Fruit fly (Drosophila melanogaster) whole organism, embryonic: ENCODE measurements around the gene cpx.

Experiments
- B-H2 ChIP-seq: fragments of 200-800 bp; sonication (Bioruptor generic); optimal IDR thresholded peaks from 2 replicates; lab custom pipeline; 2018; ENCODE audit warnings: missing biosample characterization, mild to moderate bottlenecking, missing genetic modification characterization
- Bgb ChIP-seq: fragments of 200-800 bp; sonication (Bioruptor generic); IDR thresholded peaks from 2 replicates; pipeline ENCODE4 v1.3.6; 2022; ENCODE audit warnings: missing biosample characterization, missing genetic modification characterization; ENCODE audit not compliant: partially characterized antibody
- CG1024 ChIP-seq: fragments of 200-800 bp; sonication (Bioruptor generic); IDR thresholded peaks from 2 replicates; pipeline ENCODE4 v1.3.6; 2022; ENCODE audit warnings: missing biosample characterization, missing genetic modification characterization
- CG10274 ChIP-seq: fragments of 200-800 bp; sonication (Bioruptor generic); optimal IDR thresholded peaks from 3 replicates; lab custom pipeline; 2017; ENCODE audit warnings: missing biosample characterization, mild to moderate bottlenecking, missing genetic modification characterization
- CG11085 ChIP-seq: fragments of 200-800 bp; sonication (Bioruptor generic); IDR thresholded peaks from 2 replicates; pipeline ENCODE4 v1.3.6; 2022; ENCODE audit warnings: missing biosample characterization, missing genetic modification characterization
- CG17328 ChIP-seq: fragments of 200-800 bp; sonication (Bioruptor generic); IDR thresholded peaks from 2 replicates; pipeline ENCODE4 v1.3.6; 2022; ENCODE audit warnings: missing biosample characterization, missing genetic modification characterization
- CG17361 ChIP-seq: fragments of 200-800 bp; sonication (Bioruptor generic); IDR thresholded peaks from 3 replicates; pipeline ENCODE4 v1.3.6; 2022; ENCODE audit warnings: missing biosample characterization, missing genetic modification characterization
- CG17612 ChIP-seq: fragments of 200-800 bp; sonication (Bioruptor generic); IDR thresholded peaks from 2 replicates; pipeline ENCODE4 v1.3.6; 2022; ENCODE audit warnings: missing biosample characterization, missing genetic modification characterization
- CG18476 ChIP-seq: fragments of 200-800 bp; sonication (Bioruptor generic); optimal IDR thresholded peaks from 2 replicates; lab custom pipeline; 2016; ENCODE audit warnings: missing biosample characterization, mild to moderate bottlenecking, missing genetic modification characterization
- CG33557 ChIP-seq: fragments of 200-800 bp; sonication (Bioruptor generic); optimal IDR thresholded peaks from 2 replicates; lab custom pipeline; 2019; ENCODE audit warnings: missing biosample characterization, mild to moderate bottlenecking, missing genetic modification characterization, moderate library complexity
- CG3407 ChIP-seq: fragments of 200-800 bp; sonication (Bioruptor generic); optimal IDR thresholded peaks from 2 replicates; lab custom pipeline; 2018; ENCODE audit warnings: missing biosample characterization, mild to moderate bottlenecking, missing genetic modification characterization
- CG4328 ChIP-seq: fragments of 200-800 bp; sonication (Bioruptor generic); optimal IDR thresholded peaks from 3 replicates; lab custom pipeline; 2017; ENCODE audit warnings: missing biosample characterization, missing genetic modification reagents, missing genetic modification characterization
- CG4424 ChIP-seq: fragments of 200-800 bp; sonication (Bioruptor generic); optimal IDR thresholded peaks from 3 replicates; lab custom pipeline; 2016; ENCODE audit warnings: missing biosample characterization, missing genetic modification characterization
- CG6654 ChIP-seq: fragments of 200-800 bp; sonication (Bioruptor generic); optimal IDR thresholded peaks from 2 replicates; lab custom pipeline; 2017; ENCODE audit warnings: missing biosample characterization, mild to moderate bottlenecking, missing genetic modification characterization
- CG7357 ChIP-seq: fragments of 200-800 bp; sonication (Bioruptor generic); IDR thresholded peaks from 3 replicates; pipeline ENCODE4 v1.3.6; 2022; ENCODE audit warnings: missing biosample characterization, missing genetic modification characterization
- CG7987 ChIP-seq: fragments of 200-800 bp; sonication (Bioruptor generic); optimal IDR thresholded peaks from 2 replicates; lab custom pipeline; 2018; ENCODE audit warnings: missing biosample characterization, mild to moderate bottlenecking, missing genetic modification characterization, moderate library complexity
- CG8089 ChIP-seq: fragments of 200-800 bp; sonication (Bioruptor generic); optimal IDR thresholded peaks from 3 replicates; lab custom pipeline; 2016; ENCODE audit warnings: missing biosample characterization, missing genetic modification characterization
- CG8765 ChIP-seq: fragments of 200-800 bp; sonication (Bioruptor generic); IDR thresholded peaks from 2 replicates; pipeline ENCODE4 v1.3.6; 2022; ENCODE audit warnings: missing biosample characterization, missing genetic modification characterization
- CG8924 ChIP-seq: fragments of 200-800 bp; optimal IDR thresholded peaks from 3 replicates; lab custom pipeline; 2019; ENCODE audit warnings: missing biosample characterization, mild to moderate bottlenecking, missing genetic modification characterization, moderate library complexity
- Deaf1 ChIP-seq: fragments of 200-800 bp; optimal IDR thresholded peaks from 3 replicates; lab custom pipeline; 2019; ENCODE audit warnings: missing biosample characterization, mild to moderate bottlenecking, missing genetic modification characterization, moderate library complexity
- Dip3 ChIP-seq: fragments of 200-800 bp; sonication (Bioruptor generic); optimal IDR thresholded peaks from 3 replicates; lab custom pipeline; 2016; ENCODE audit warnings: missing biosample characterization, missing genetic modification characterization
- H15 ChIP-seq: fragments of 200-800 bp; sonication (Bioruptor generic); IDR thresholded peaks from 3 replicates; pipeline ENCODE4 v1.3.6; 2022; ENCODE audit warnings: missing biosample characterization, missing genetic modification characterization
- HLH54F ChIP-seq: fragments of 200-800 bp; sonication (Bioruptor generic); optimal IDR thresholded peaks from 3 replicates; lab custom pipeline; 2016; ENCODE audit warnings: missing biosample characterization, missing genetic modification characterization
- Hr3 ChIP-seq: fragments of 200-800 bp; sonication (Bioruptor generic); optimal IDR thresholded peaks from 3 replicates; lab custom pipeline; 2016; ENCODE audit warnings: missing biosample characterization, missing genetic modification characterization
- Hr78 ChIP-seq, 2 experiments: fragments of 200-800 bp in 1 of 2; fragments of >200 bp in 1 of 2; sonication (Bioruptor generic) in 1 of 2; optimal IDR thresholded peaks; 2 replicates each; lab custom pipeline; 2017 to 2019; ENCODE audit warnings: missing biosample characterization in 2 of 2, missing genetic modification characterization in 2 of 2, mild to moderate bottlenecking in 1 of 2, moderate library complexity in 1 of 2
- Lim3 ChIP-seq: fragments of 200-800 bp; sonication (Bioruptor generic); IDR thresholded peaks from 2 replicates; pipeline ENCODE4 v1.3.6; 2022; ENCODE audit warnings: missing biosample characterization, missing genetic modification characterization
- NC2α ChIP-seq: fragments of 200-800 bp; sonication (Bioruptor generic); optimal IDR thresholded peaks from 2 replicates; lab custom pipeline; 2016; ENCODE audit warnings: missing biosample characterization, missing genetic modification characterization
- NfI ChIP-seq: fragments of 200-800 bp; sonication (Bioruptor generic); optimal IDR thresholded peaks from 3 replicates; lab custom pipeline; 2018; ENCODE audit warnings: missing biosample characterization, mild to moderate bottlenecking, missing genetic modification characterization, moderate library complexity
- Ssrp ChIP-seq: fragments of 200-800 bp; sonication (Bioruptor generic); optimal IDR thresholded peaks from 2 replicates; lab custom pipeline; 2018; ENCODE audit warnings: missing biosample characterization, mild to moderate bottlenecking, missing genetic modification characterization, moderate library complexity
- al ChIP-seq: fragments of 200-800 bp; sonication (Bioruptor generic); IDR thresholded peaks from 2 replicates; pipeline ENCODE4 v1.3.6; 2022; ENCODE audit warnings: missing biosample characterization, missing genetic modification characterization
- aop ChIP-seq: fragments of 200-800 bp; sonication (Bioruptor generic); IDR thresholded peaks from 2 replicates; pipeline ENCODE4 v1.3.6; 2022; ENCODE audit warnings: missing biosample characterization, missing genetic modification characterization
- ash1 ChIP-seq: fragments of 200-800 bp; sonication (Bioruptor generic); optimal IDR thresholded peaks from 2 replicates; lab custom pipeline; 2018; ENCODE audit warnings: missing biosample characterization, mild to moderate bottlenecking, missing genetic modification characterization
- bcd ChIP-seq: fragments of 200-800 bp; sonication (Bioruptor generic); optimal IDR thresholded peaks from 2 replicates; lab custom pipeline; 2017; ENCODE audit warnings: missing biosample characterization, mild to moderate bottlenecking, missing genetic modification characterization
- bsh ChIP-seq, 2 experiments: fragments of 200-800 bp; sonication (Bioruptor generic); optimal IDR thresholded peaks; 2 replicates each; lab custom pipeline; 2017 to 2018; ENCODE audit warnings: mild to moderate bottlenecking in 2 of 2, missing biosample characterization in 2 of 2, missing genetic modification characterization in 2 of 2, moderate library complexity in 1 of 2
- dati ChIP-seq: fragments of 200-800 bp; sonication (Bioruptor generic); IDR thresholded peaks from 2 replicates; pipeline ENCODE4 v1.3.6; 2022; ENCODE audit warnings: missing biosample characterization, missing genetic modification characterization
- hkb ChIP-seq, 2 experiments: fragments of 200-800 bp in 1 of 2; fragments of >200 bp in 1 of 2; sonication (Bioruptor generic) in 1 of 2; IDR thresholded peaks in 1 of 2; optimal IDR thresholded peaks in 1 of 2; 2 replicates each; pipeline versions ENCODE4 v1.3.6 to Lab custom; 2017 to 2022; ENCODE audit warnings: missing biosample characterization in 1 of 2, missing genetic modification characterization in 1 of 2
- mirr ChIP-seq: fragments of 200-800 bp; sonication (Bioruptor generic); optimal IDR thresholded peaks from 3 replicates; lab custom pipeline; 2018; ENCODE audit warnings: missing biosample characterization, mild to moderate bottlenecking, missing genetic modification characterization
- mld ChIP-seq: fragments of 200-800 bp; sonication (Bioruptor generic); IDR thresholded peaks from 3 replicates; pipeline ENCODE4 v1.3.6; 2022; ENCODE audit warnings: missing biosample characterization, missing genetic modification characterization; ENCODE audit not compliant: partially characterized antibody
- pnt ChIP-seq: fragments of 200-800 bp; sonication (Bioruptor generic); optimal IDR thresholded peaks from 3 replicates; lab custom pipeline; 2016; ENCODE audit warnings: missing biosample characterization, missing genetic modification characterization
- pzg ChIP-seq: fragments of 200-800 bp; sonication (Bioruptor generic); optimal IDR thresholded peaks from 3 replicates; lab custom pipeline; 2018; ENCODE audit warnings: missing biosample characterization, mild to moderate bottlenecking, missing genetic modification characterization, moderate library complexity
- ranshi ChIP-seq: fragments of 200-800 bp; sonication (Bioruptor generic); IDR thresholded peaks from 2 replicates; pipeline ENCODE4 v1.3.6; 2022; ENCODE audit warnings: missing biosample characterization, missing genetic modification characterization
- slou ChIP-seq: fragments of 200-800 bp; sonication (Bioruptor generic); optimal IDR thresholded peaks from 3 replicates; lab custom pipeline; 2016; ENCODE audit warnings: missing biosample characterization, missing genetic modification characterization
- tin ChIP-seq: fragments of 200-800 bp; sonication (Bioruptor generic); optimal IDR thresholded peaks from 3 replicates; lab custom pipeline; 2016; ENCODE audit warnings: missing biosample characterization, missing genetic modification characterization
- tio ChIP-seq: fragments of 200-800 bp; sonication (Bioruptor generic); optimal IDR thresholded peaks from 2 replicates; lab custom pipeline; 2017; ENCODE audit warnings: missing biosample characterization, missing genetic modification characterization, inconsistent platforms
- ttk ChIP-seq: fragments of 200-800 bp; sonication (Bioruptor generic); IDR thresholded peaks from 2 replicates; pipeline ENCODE4 v2.1.2; 2022; ENCODE audit warnings: missing biosample characterization, missing genetic modification characterization
- unpg ChIP-seq: fragments of 200-800 bp; sonication (Bioruptor generic); optimal IDR thresholded peaks from 3 replicates; lab custom pipeline; 2018; ENCODE audit warnings: missing biosample characterization, mild to moderate bottlenecking, missing genetic modification characterization, moderate library complexity
- z ChIP-seq: fragments of 200-800 bp; sonication (Bioruptor generic); IDR thresholded peaks from 3 replicates; pipeline ENCODE4 v1.3.6; 2022; ENCODE audit warnings: missing biosample characterization, missing genetic modification characterization

cpx gene

DNA sequence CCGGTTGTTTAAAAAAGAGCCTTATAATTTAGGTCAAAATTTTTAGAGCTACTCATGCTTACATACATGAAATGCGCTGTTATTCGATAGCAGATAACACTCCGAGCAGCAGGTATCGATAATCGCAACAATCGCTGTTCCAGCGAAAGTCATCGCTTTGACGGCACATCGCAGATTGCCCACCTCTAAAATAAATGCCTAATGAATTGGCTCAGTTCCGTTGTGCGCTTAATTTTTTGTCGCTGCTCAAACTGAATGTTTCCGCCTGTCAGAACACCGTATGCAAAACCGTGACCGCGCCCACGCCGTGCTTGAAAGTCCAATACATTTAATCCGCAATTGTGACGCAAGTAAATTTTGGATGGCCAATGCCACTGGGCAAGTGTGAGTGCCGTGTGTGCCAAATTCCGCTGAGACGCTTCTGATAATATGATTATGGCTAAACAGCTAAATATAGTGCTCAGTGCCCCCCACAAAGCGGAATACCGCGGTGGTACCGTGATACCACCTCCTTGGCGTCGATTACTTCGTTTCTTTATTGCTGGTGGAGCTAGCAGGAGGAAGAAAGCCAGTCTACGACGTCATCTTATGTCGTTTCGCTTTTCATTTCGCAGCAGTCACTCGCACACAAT, 39.6 kb downstream of the cpx start, which contains the start of gene CG9795 (continued):
- peak; percentile 95 for TF ChIP-seq Bgb (GFP tag; lab: Robert Waterston, UW)
- TF ChIP-seq B-H2 (GFP tag; lab: Kevin White, UChicago): peak; percentile 26
- TF ChIP-seq, all 482 proteins: peak for 171

DNA sequence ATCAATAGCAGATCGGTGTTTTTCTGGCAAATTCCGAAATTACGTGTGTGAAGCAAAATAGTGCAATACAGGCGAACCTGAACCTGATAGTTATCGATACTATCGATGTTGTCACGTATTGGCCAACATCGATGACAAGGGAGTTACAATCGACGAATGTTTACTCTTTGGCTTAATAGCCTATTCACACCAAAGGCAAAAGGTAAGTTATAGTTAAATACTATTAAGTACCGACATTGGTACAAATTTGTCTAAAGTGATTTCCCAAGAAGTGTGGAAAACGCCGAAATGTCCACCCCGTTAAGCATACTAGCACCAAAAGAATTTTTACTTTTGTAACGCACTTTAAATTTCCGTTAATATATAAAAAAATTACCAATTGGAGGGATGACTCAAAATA, 53.9 kb downstream of the cpx start, which contains the start of gene CG9776:
Gene CG9776, minus strand, starts transcription at position 108 of the 400 bp plus-strand sequence.
- TF ChIP-seq z (GFP tag; lab: Robert Waterston, UW): no peak
- peak; percentile 54; the same call in 1 of the 2 replicates for TF ChIP-seq ranshi (GFP tag; lab: Robert Waterston, UW)
- peak; percentile 30 for TF ChIP-seq hkb (optimal IDR thresholded peaks at IDR 0.05; lab: Kevin White, UChicago)
- peak; percentile 84 for TF ChIP-seq hkb (GFP tag; IDR thresholded peaks at IDR 0.05; lab: Robert Waterston, UW)
- peak; percentile 6 for TF ChIP-seq CG8089 (GFP tag; lab: Kevin White, UChicago)
- TF ChIP-seq aop (GFP tag; lab: Robert Waterston, UW): 0 out of 2 replicates have a peak, but pooled peaks have one; percentile 14
- peak; percentile 6 for TF ChIP-seq slou (GFP tag; lab: Kevin White, UChicago)
- no peak for TF ChIP-seq CG6654 (GFP tag; lab: Kevin White, UChicago)
- TF ChIP-seq CG33557: peak; percentile 25
- no peak for TF ChIP-seq ash1 (GFP tag; lab: Kevin White, UChicago)
- no peak for TF ChIP-seq bcd (GFP tag; lab: Kevin White, UChicago)
- 0 out of 3 replicates have a peak, but pooled peaks have one; percentile 13 for TF ChIP-seq H15 (GFP tag; lab: Robert Waterston, UW)
- peak; percentile 96 for TF ChIP-seq CG1024 (GFP tag; lab: Robert Waterston, UW)
- peak; percentile 98 for TF ChIP-seq mld (GFP tag; lab: Robert Waterston, UW)
- TF ChIP-seq CG18476: peak; percentile 42
- TF ChIP-seq CG4424 (GFP tag; lab: Kevin White, UChicago): peak; percentile 51
- no peak for TF ChIP-seq CG17612
- peak; percentile 71 for TF ChIP-seq HLH54F
- no peak for TF ChIP-seq CG7987
- TF ChIP-seq unpg (GFP tag; lab: Kevin White, UChicago): no peak
- TF ChIP-seq CG7357 (GFP tag; lab: Robert Waterston, UW): peak; percentile 98
- peak; percentile 38; the same call in 1 of the 2 replicates for TF ChIP-seq CG17328
- peak in 1 of 2 experiments; percentile 27 for TF ChIP-seq Hr78 (GFP tag; optimal IDR thresholded peaks at IDR 0.05; lab: Kevin White, UChicago)
- TF ChIP-seq CG11085: peak; percentile 55; the same call in 1 of the 2 replicates
- TF ChIP-seq tio (GFP tag; lab: Kevin White, UChicago): no peak
- TF ChIP-seq NfI (GFP tag; lab: Kevin White, UChicago): peak; percentile 62
- no peak; the same call in 1 of the 3 replicates for TF ChIP-seq CG17361 (GFP tag; lab: Robert Waterston, UW)
- TF ChIP-seq Lim3 (GFP tag; lab: Robert Waterston, UW): no peak
- TF ChIP-seq dati (GFP tag; lab: Robert Waterston, UW): no peak
- TF ChIP-seq mirr (GFP tag; lab: Kevin White, UChicago): no peak
- TF ChIP-seq B-H2 (GFP tag; lab: Kevin White, UChicago): peak; percentile 54
- TF ChIP-seq pzg (GFP tag; lab: Kevin White, UChicago): peak; percentile 94
- TF ChIP-seq pnt: peak; percentile 65
- TF ChIP-seq CG4328 (GFP tag; lab: Kevin White, UChicago): no peak
- no peak for TF ChIP-seq Deaf1 (tag; lab: Kevin White, UChicago)
- peak; percentile 47 for TF ChIP-seq tin (GFP tag; lab: Kevin White, UChicago)
- TF ChIP-seq Dip3: peak; percentile 57
- TF ChIP-seq al: no peak; the same call in 1 of the 2 replicates
- TF ChIP-seq Hr3 (GFP tag; lab: Kevin White, UChicago): peak; percentile 42
- peak; percentile 64 for TF ChIP-seq Ssrp (tag; lab: Kevin White, UChicago)
- TF ChIP-seq CG3407: no peak
- TF ChIP-seq bsh (GFP tag; optimal IDR thresholded peaks at IDR 0.05; lab: Kevin White, UChicago): no peak
- TF ChIP-seq CG8765 (GFP tag; lab: Robert Waterston, UW): 0 out of 2 replicates have a peak, but pooled peaks have one; percentile 38
- TF ChIP-seq CG10274: no peak
- TF ChIP-seq ttk (GFP tag; lab: Robert Waterston, UW): no peak
- no peak for TF ChIP-seq CG8924 (tag; lab: Kevin White, UChicago)
- no peak for TF ChIP-seq NC2α (GFP tag; lab: Kevin White, UChicago)
